Worm (Caenorhabditis elegans): Measurements from ENCODE around the gene C09H10.9.

C09H10.9 gene

ce11 chrII:11103052-11103451 is 1.2 kb upstream of the C09H10.9 start:
- TF ChIP-seq sdz-38 (tag; optimal IDR thresholded peaks at IDR 0.05), result no peak
- TF ChIP-seq rcor-1 (GFP tag; IDR thresholded peaks at IDR 0.05), result no peak
- no peak for TF ChIP-seq F39B2.1 (GFP tag; IDR thresholded peaks at IDR 0.05)
- peak; percentile 52 for TF ChIP-seq ceh-27 (GFP tag; optimal IDR thresholded peaks at IDR 0.05)
- no peak for TF ChIP-seq F57C9.4 (tag; optimal IDR thresholded peaks at IDR 0.05)
- no peak for TF ChIP-seq ztf-6 (GFP tag; IDR thresholded peaks at IDR 0.05)
- TF ChIP-seq unc-62 (GFP tag; optimal IDR thresholded peaks at IDR 0.05), result no peak
- TF ChIP-seq Y79H2A.3 (GFP tag; conservative IDR thresholded peaks at IDR 0.05), result no peak
- no peak for TF ChIP-seq egrh-3 (GFP tag; IDR thresholded peaks at IDR 0.05)
- TF ChIP-seq chd-7 (tag; optimal IDR thresholded peaks at IDR 0.05), result no peak
- TF ChIP-seq hlh-26 (GFP tag; conservative IDR thresholded peaks at IDR 0.05), result no peak
- no peak for TF ChIP-seq pbrm-1 (GFP tag; IDR thresholded peaks at IDR 0.05)
- TF ChIP-seq tlf-1 (GFP tag; optimal IDR thresholded peaks at IDR 0.05), result no peak
- TF ChIP-seq madf-3 (GFP tag; IDR thresholded peaks at IDR 0.05), result no peak
- no peak for TF ChIP-seq mel-28 (tag; optimal IDR thresholded peaks at IDR 0.05; ENCODE audit: borderline replicate concordance)
- TF ChIP-seq somi-1 (GFP tag; optimal IDR thresholded peaks at IDR 0.05), result no peak
- peak; percentile 77 for TF ChIP-seq mcd-1 (GFP tag; IDR thresholded peaks at IDR 0.05)
- no peak for TF ChIP-seq atf-7 (tag; optimal IDR thresholded peaks at IDR 0.05)
- TF ChIP-seq bed-1 (GFP tag; IDR thresholded peaks at IDR 0.05), result no peak
- no peak for TF ChIP-seq T26A5.8 (tag; optimal IDR thresholded peaks at IDR 0.05)
- TF ChIP-seq lag-1 (GFP tag; IDR thresholded peaks at IDR 0.05), result no peak
- TF ChIP-seq rec-8 (tag; optimal IDR thresholded peaks at IDR 0.05), result no peak
- no peak for TF ChIP-seq madf-10 (tag; optimal IDR thresholded peaks at IDR 0.05)
- TF ChIP-seq attf-5 (GFP tag; optimal IDR thresholded peaks at IDR 0.05), result peak; percentile 90
- no peak for TF ChIP-seq ccch-3 (GFP tag; optimal IDR thresholded peaks at IDR 0.05)
- no peak for TF ChIP-seq C06A6.2 (GFP tag; conservative IDR thresholded peaks at IDR 0.05)
- TF ChIP-seq akir-1 (GFP tag; optimal IDR thresholded peaks at IDR 0.05), result no peak
- no peak for TF ChIP-seq die-1 (tag; optimal IDR thresholded peaks at IDR 0.05)
- no peak for TF ChIP-seq dpl-1 (GFP tag; optimal IDR thresholded peaks at IDR 0.05)
- no peak for TF ChIP-seq repo-1 (tag; optimal IDR thresholded peaks at IDR 0.05)
- TF ChIP-seq ceh-79 (tag; optimal IDR thresholded peaks at IDR 0.05), result no peak
- TF ChIP-seq snpc-4 (GFP tag; optimal IDR thresholded peaks at IDR 0.05), result no peak
- TF ChIP-seq snpc-4 (tag; optimal IDR thresholded peaks at IDR 0.05), result peak in 1 of 4 experiments; percentile 1
- TF ChIP-seq mes-4 (tag; optimal IDR thresholded peaks at IDR 0.05), result no peak
- no peak for TF ChIP-seq tbp1 (GFP tag; optimal IDR thresholded peaks at IDR 0.05)
- no peak for TF ChIP-seq Y53G8AR.9 (GFP tag; conservative IDR thresholded peaks at IDR 0.05)
- TF ChIP-seq aptf-3 (GFP tag; IDR thresholded peaks at IDR 0.05), result no peak
- TF ChIP-seq B0019.2 (GFP tag; conservative IDR thresholded peaks at IDR 0.05), result no peak
- no peak for TF ChIP-seq egl-18 (GFP tag; IDR thresholded peaks at IDR 0.05)
- peak; percentile 59; the same call in 1 of the 2 replicates for TF ChIP-seq dox-1 (GFP tag; IDR thresholded peaks at IDR 0.05)
- TF ChIP-seq ztf-26 (tag; optimal IDR thresholded peaks at IDR 0.05), result no peak
- TF ChIP-seq ceh-58 (GFP tag; IDR thresholded peaks at IDR 0.05), result no peak
- no peak for TF ChIP-seq madf-8 (GFP tag; conservative IDR thresholded peaks at IDR 0.05)
- no peak for TF ChIP-seq F37B4.10 (GFP tag; IDR thresholded peaks at IDR 0.05)
- no peak for TF ChIP-seq ceh-91 (GFP tag; IDR thresholded peaks at IDR 0.05)
- peak in 1 of 3 experiments; percentile 59 for TF ChIP-seq lin-35 (GFP tag; optimal IDR thresholded peaks at IDR 0.05)
- TF ChIP-seq lsl-1 (GFP tag; optimal IDR thresholded peaks at IDR 0.05), result no peak
- TF ChIP-seq nhr-27 (tag; optimal IDR thresholded peaks at IDR 0.05), result no peak
- no peak for TF ChIP-seq rpc-1 (optimal IDR thresholded peaks at IDR 0.05)
- TF ChIP-seq rpc-1 (tag; optimal IDR thresholded peaks at IDR 0.05), result no peak
- TF ChIP-seq hrde-1 (tag; optimal IDR thresholded peaks at IDR 0.05; ENCODE audit: borderline replicate concordance), result no peak
